Worm (Caenorhabditis elegans): ENCODE data around the gene F01D5.6.

DNA sequence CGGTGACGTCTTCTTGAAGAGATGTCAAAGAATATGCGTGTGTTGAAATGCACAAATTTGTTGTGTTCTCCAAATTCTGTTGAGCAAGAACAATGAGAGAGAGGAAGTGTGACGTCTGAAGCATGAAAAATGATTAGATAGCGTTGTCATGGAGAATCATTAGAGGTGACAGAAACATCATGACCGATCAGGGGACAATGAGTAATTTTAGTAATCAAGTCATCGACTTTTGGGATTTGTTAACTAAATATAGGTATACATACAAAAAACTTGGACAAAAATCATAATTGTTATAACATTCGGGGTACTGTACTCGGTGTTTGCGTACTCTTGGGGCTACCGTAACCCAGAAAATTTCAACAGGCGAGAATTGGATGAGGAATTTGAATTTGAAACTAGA is 45.9 kb downstream of the F01D5.6 start, which contains the start of gene daf-5:
- TF ChIP-seq med-1 (GFP tag; optimal IDR thresholded peaks at IDR 0.05; ENCODE audit: insufficient read depth) (no peak), tab-1 (GFP tag; IDR thresholded peaks at IDR 0.05) (no peak)

Data from whole organism, midembryonic.